Fruit fly (Drosophila melanogaster) whole organism, adult: ENCODE data around the gene verm.
"Not testable (repeated sequence)": the region's sequence is repeated elsewhere in the genome, so short reads cannot be mapped to it uniquely, and the experiment has no call there.

Experiments used
- CG5204 ChIP-seq: fragments of 200-800 bp; sonication (Bioruptor generic); optimal IDR thresholded peaks from 2 replicates; lab custom pipeline; 2016; ENCODE audit warnings: missing biosample characterization, missing genetic modification characterization
- CG7045 ChIP-seq: fragments of 200-800 bp; sonication (Bioruptor generic); optimal IDR thresholded peaks from 2 replicates; lab custom pipeline; 2017; ENCODE audit warnings: missing biosample characterization, mild to moderate bottlenecking, missing genetic modification characterization
- kay ChIP-seq: fragments of 200-800 bp; sonication (Bioruptor generic); peaks from one replicate; lab custom pipeline; 2016; ENCODE audit warnings: missing biosample characterization, missing genetic modification characterization, borderline replicate concordance

DNA sequence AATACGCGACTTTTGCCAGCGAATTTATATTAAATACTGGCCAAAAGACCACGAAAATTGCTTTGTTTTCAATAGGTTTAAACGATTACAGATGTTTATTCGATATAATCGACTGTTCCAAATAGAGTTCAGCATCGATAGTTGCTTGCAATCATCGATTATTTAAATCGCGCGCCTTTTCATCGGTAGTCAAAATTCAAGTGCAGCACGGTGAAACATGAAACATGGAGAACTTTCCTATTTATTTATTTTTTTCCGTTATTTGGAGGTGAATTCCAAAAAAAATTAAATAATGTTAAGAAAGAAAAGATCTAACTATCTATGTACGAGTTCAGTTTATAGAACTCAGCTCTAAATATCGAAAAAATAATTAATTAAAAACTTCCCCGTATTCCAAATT lies 23.2 kb upstream of the verm start, which contains the start of gene Trpml:
- not testable (repeated sequence) for TF ChIP-seq CG7045, kay, CG5204
